Worm (Caenorhabditis elegans) whole organism, mixed stage, embryonic: Measurements from ENCODE around the gene sec-24.1.

Experiments used
- blmp-1 ChIP-seq: fragments of 150-350 bp; optimal IDR thresholded peaks from 2 replicates; lab custom pipeline; 2014; ENCODE audit warnings: missing biosample characterization, missing genetic modification characterization
- lin-13 ChIP-seq: fragments of 150-350 bp; optimal IDR thresholded peaks from 2 replicates; lab custom pipeline; 2014; ENCODE audit warnings: missing biosample characterization, missing genetic modification characterization
- lin-32 ChIP-seq: fragments of 200-800 bp; sonication (Bioruptor generic); optimal IDR thresholded peaks from 2 replicates; lab custom pipeline; 2018; ENCODE audit warnings: mild to moderate bottlenecking, missing genetic modification characterization, missing compliant biosample characterization
- lsy-2 ChIP-seq: fragments of 150-350 bp; optimal IDR thresholded peaks from 2 replicates; lab custom pipeline; 2014; ENCODE audit warnings: missing biosample characterization, missing genetic modification characterization
- mep-1 ChIP-seq: fragments of 150-350 bp; optimal IDR thresholded peaks from 2 replicates; lab custom pipeline; 2017; ENCODE audit warnings: missing biosample characterization, missing genetic modification reagents, missing genetic modification characterization, inconsistent platforms
- nhr-2 ChIP-seq: fragments of 150-350 bp; optimal IDR thresholded peaks from 2 replicates; lab custom pipeline; 2014; ENCODE audit warnings: missing biosample characterization, missing genetic modification characterization
- nhr-237 ChIP-seq: fragments of 150-350 bp; optimal IDR thresholded peaks from 2 replicates; lab custom pipeline; 2014; ENCODE audit warnings: missing biosample characterization, missing genetic modification characterization
- nhr-28 ChIP-seq: fragments of 150-350 bp; optimal IDR thresholded peaks from 2 replicates; lab custom pipeline; 2014; ENCODE audit warnings: missing biosample characterization, missing genetic modification characterization
- snpc-4 ChIP-seq: fragments of 150-350 bp; optimal IDR thresholded peaks from 2 replicates; lab custom pipeline; 2014; ENCODE audit warnings: missing biosample characterization, missing genetic modification characterization
- sptf-1 ChIP-seq: sonication (generic microtip); optimal IDR thresholded peaks from 2 replicates; lab custom pipeline; 2017; ENCODE audit warnings: mild to moderate bottlenecking, missing genetic modification characterization, moderate library complexity, missing compliant biosample characterization
- unc-120 ChIP-seq: sonication (generic microtip); optimal IDR thresholded peaks from 2 replicates; lab custom pipeline; 2017; ENCODE audit warnings: missing genetic modification characterization, missing compliant biosample characterization; ENCODE audit not compliant: poor library complexity, severe bottlenecking
- unc-62 ChIP-seq: fragments of 150-350 bp; optimal IDR thresholded peaks from 2 replicates; lab custom pipeline; 2014; ENCODE audit warnings: missing biosample characterization, missing genetic modification reagents, missing genetic modification characterization
- ztf-11 ChIP-seq: fragments of 150-350 bp; optimal IDR thresholded peaks from 2 replicates; lab custom pipeline; 2014; ENCODE audit warnings: missing biosample characterization, missing genetic modification characterization

- TF ChIP-seq nhr-28 (no peak), snpc-4 (tag; lab: Kevin White, UChicago) (no peak), nhr-2 (no peak), unc-62 (no peak), mep-1 (no peak), blmp-1 (tag; lab: Kevin White, UChicago) (no peak), lin-13 (tag; lab: Kevin White, UChicago) (no peak), lin-32 (no peak), nhr-237 (no peak), sptf-1 (tag; lab: Kevin White, UChicago) (no peak), ztf-11 (tag; lab: Kevin White, UChicago) (no peak), unc-120 (tag; lab: Kevin White, UChicago) (no peak), lsy-2 (tag; lab: Kevin White, UChicago) (no peak)
Observed at ce11 chrIV:11569795-11570194, 3.8 kb upstream of the sec-24.1 start.
